Fruit fly (Drosophila melanogaster) whole organism, embryonic: ENCODE data around the gene CG32590.

Experiments used
- Asciz ChIP-seq: fragments of 200-800 bp; sonication (Bioruptor generic); optimal IDR thresholded peaks from 2 replicates; lab custom pipeline; 2017; ENCODE audit warnings: missing biosample characterization, mild to moderate bottlenecking, missing genetic modification characterization, missing genetic modification reagents
- Bteb2 ChIP-seq: fragments of 200-800 bp; sonication (Bioruptor generic); optimal IDR thresholded peaks from 2 replicates; lab custom pipeline; 2016; ENCODE audit warnings: missing biosample characterization, missing genetic modification characterization
- CG10959 ChIP-seq: fragments of 200-800 bp; sonication (Bioruptor generic); IDR thresholded peaks from 2 replicates; pipeline ENCODE4 v1.3.6; 2022; ENCODE audit warnings: missing biosample characterization, missing genetic modification characterization
- CG11504 ChIP-seq: fragments of 200-800 bp; sonication (Bioruptor generic); optimal IDR thresholded peaks from 3 replicates; lab custom pipeline; 2019; ENCODE audit warnings: missing biosample characterization, mild to moderate bottlenecking, missing genetic modification characterization, moderate library complexity
- CG11560 ChIP-seq: fragments of 200-800 bp; sonication (Bioruptor generic); IDR thresholded peaks from 3 replicates; pipeline ENCODE4 v1.3.6; 2022; ENCODE audit warnings: missing biosample characterization, missing genetic modification characterization
- CG12391 ChIP-seq: fragments of 200-800 bp; sonication (Bioruptor generic); optimal IDR thresholded peaks from 3 replicates; lab custom pipeline; 2018; ENCODE audit warnings: missing biosample characterization, mild to moderate bottlenecking, missing genetic modification characterization, moderate library complexity
- CG15696 ChIP-seq: fragments of 200-800 bp; sonication (Bioruptor generic); optimal IDR thresholded peaks from 2 replicates; lab custom pipeline; 2019; ENCODE audit warnings: missing biosample characterization, mild to moderate bottlenecking, missing genetic modification characterization, moderate library complexity
- CG16813 ChIP-seq: fragments of 200-800 bp; sonication (Bioruptor generic); IDR thresholded peaks from 3 replicates; pipeline ENCODE4 v1.3.6; 2022; ENCODE audit warnings: missing biosample characterization, missing genetic modification characterization; ENCODE audit not compliant: partially characterized antibody
- CG31365 ChIP-seq: fragments of 200-800 bp; sonication (Bioruptor generic); optimal IDR thresholded peaks from 2 replicates; lab custom pipeline; 2018; ENCODE audit warnings: missing biosample characterization, mild to moderate bottlenecking, missing genetic modification characterization
- CG34376 ChIP-seq: fragments of 200-800 bp; sonication (Bioruptor generic); optimal IDR thresholded peaks from 2 replicates; lab custom pipeline; 2018; ENCODE audit warnings: missing biosample characterization, mild to moderate bottlenecking, missing genetic modification characterization
- CG8359 ChIP-seq: fragments of 200-800 bp; sonication (Bioruptor generic); optimal IDR thresholded peaks from 2 replicates; lab custom pipeline; 2017; ENCODE audit warnings: missing biosample characterization, mild to moderate bottlenecking, missing genetic modification characterization, borderline replicate concordance
- Camta ChIP-seq: fragments of 200-800 bp; sonication (Bioruptor generic); optimal IDR thresholded peaks from 2 replicates; lab custom pipeline; 2016; ENCODE audit warnings: missing biosample characterization, missing genetic modification characterization
- CrebB ChIP-seq: fragments of 200-800 bp; sonication (Bioruptor generic); optimal IDR thresholded peaks from 3 replicates; lab custom pipeline; 2018; ENCODE audit warnings: missing biosample characterization, mild to moderate bottlenecking, missing genetic modification characterization
- D ChIP-seq, 2 experiments: fragments of 200-800 bp in 1 of 2; fragments of >200 bp in 1 of 2; sonication (Bioruptor generic) in 1 of 2; optimal IDR thresholded peaks; 2 replicates in 1 of 2; 3 replicates in 1 of 2; lab custom pipeline; 2017; ENCODE audit warnings: mild to moderate bottlenecking in 1 of 2, missing biosample characterization in 1 of 2, missing genetic modification characterization in 1 of 2, missing genetic modification reagents in 1 of 2
- D19A ChIP-seq: fragments of 200-800 bp; optimal IDR thresholded peaks from 3 replicates; lab custom pipeline; 2019; ENCODE audit warnings: missing biosample characterization, mild to moderate bottlenecking, missing genetic modification characterization, moderate library complexity
- Dip3 ChIP-seq: fragments of 200-800 bp; sonication (Bioruptor generic); optimal IDR thresholded peaks from 3 replicates; lab custom pipeline; 2016; ENCODE audit warnings: missing biosample characterization, missing genetic modification characterization
- Dref ChIP-seq: fragments of 200-800 bp; sonication (Bioruptor generic); IDR thresholded peaks from 2 replicates; pipeline ENCODE4 v1.3.6; 2022; ENCODE audit warnings: missing biosample characterization, missing genetic modification characterization
- HmgD ChIP-seq: fragments of 200-800 bp; sonication (Bioruptor generic); optimal IDR thresholded peaks from 3 replicates; lab custom pipeline; 2016; ENCODE audit warnings: missing biosample characterization, missing genetic modification characterization
- Hmr ChIP-seq: fragments of 200-800 bp; sonication (Bioruptor generic); optimal IDR thresholded peaks from 3 replicates; lab custom pipeline; 2017; ENCODE audit warnings: mild to moderate bottlenecking, missing biosample characterization, missing genetic modification reagents, missing genetic modification characterization
- Hr78 ChIP-seq, 2 experiments: fragments of 200-800 bp in 1 of 2; fragments of >200 bp in 1 of 2; sonication (Bioruptor generic) in 1 of 2; optimal IDR thresholded peaks; 2 replicates each; lab custom pipeline; 2017 to 2019; ENCODE audit warnings: missing biosample characterization in 2 of 2, missing genetic modification characterization in 2 of 2, mild to moderate bottlenecking in 1 of 2, moderate library complexity in 1 of 2
- Lim3 ChIP-seq: fragments of 200-800 bp; sonication (Bioruptor generic); IDR thresholded peaks from 2 replicates; pipeline ENCODE4 v1.3.6; 2022; ENCODE audit warnings: missing biosample characterization, missing genetic modification characterization
- Lpt ChIP-seq: fragments of >200 bp; optimal IDR thresholded peaks from 2 replicates; lab custom pipeline; 2018; ENCODE audit warnings: missing biosample characterization, missing genetic modification characterization
- Mad ChIP-seq: fragments of 200-800 bp; sonication (Bioruptor generic); optimal IDR thresholded peaks from 2 replicates; lab custom pipeline; 2016; ENCODE audit warnings: missing biosample characterization, missing genetic modification characterization
- Myb ChIP-seq: fragments of 200-800 bp; sonication (Bioruptor generic); optimal IDR thresholded peaks from 2 replicates; lab custom pipeline; 2016; ENCODE audit warnings: missing biosample characterization, missing genetic modification characterization
- Ravus ChIP-seq: fragments of 200-800 bp; sonication (Bioruptor generic); IDR thresholded peaks from 2 replicates; pipeline ENCODE4 v1.3.6; 2022; ENCODE audit warnings: missing biosample characterization, missing genetic modification characterization
- Scr ChIP-seq: fragments of 200-800 bp; sonication (Bioruptor generic); IDR thresholded peaks from 2 replicates; pipeline ENCODE4 v1.3.6; 2022; ENCODE audit warnings: missing biosample characterization, missing genetic modification characterization; ENCODE audit not compliant: partially characterized antibody
- Six4 ChIP-seq: fragments of 200-800 bp; sonication (Bioruptor generic); optimal IDR thresholded peaks from 2 replicates; lab custom pipeline; 2016; ENCODE audit warnings: missing biosample characterization, missing genetic modification characterization
- Sox100B ChIP-seq: fragments of 200-800 bp; sonication (Bioruptor generic); optimal IDR thresholded peaks from 3 replicates; lab custom pipeline; 2018; ENCODE audit warnings: missing biosample characterization, mild to moderate bottlenecking, missing genetic modification characterization
- Trl ChIP-seq, 3 experiments: fragments of >200 bp in 2 of 3; fragments of 200-800 bp in 1 of 3; sonication (Bioruptor generic) in 1 of 3; optimal IDR thresholded peaks; 2 replicates in 1 of 3; 3 replicates in 2 of 3; lab custom pipeline; 2016 to 2017; ENCODE audit warnings: missing biosample characterization in 1 of 3, missing genetic modification characterization in 1 of 3
- Vsx1 ChIP-seq: fragments of 200-800 bp; sonication (Bioruptor generic); optimal IDR thresholded peaks from 2 replicates; lab custom pipeline; 2017; ENCODE audit warnings: missing biosample characterization, mild to moderate bottlenecking, missing genetic modification characterization, missing genetic modification reagents
- btn ChIP-seq: fragments of 200-800 bp; sonication (Bioruptor generic); optimal IDR thresholded peaks from 2 replicates; lab custom pipeline; 2016; ENCODE audit warnings: missing biosample characterization, missing genetic modification characterization
- cato ChIP-seq: fragments of 200-800 bp; sonication (Bioruptor generic); optimal IDR thresholded peaks from 2 replicates; lab custom pipeline; 2016; ENCODE audit warnings: missing biosample characterization, missing genetic modification characterization, borderline replicate concordance
- caup ChIP-seq: fragments of 200-800 bp; sonication (Bioruptor generic); optimal IDR thresholded peaks from 3 replicates; lab custom pipeline; 2017; ENCODE audit warnings: missing biosample characterization, mild to moderate bottlenecking, missing genetic modification characterization, moderate library complexity; ENCODE audit not compliant: severe bottlenecking
- crc ChIP-seq: fragments of 200-800 bp; sonication (Bioruptor generic); optimal IDR thresholded peaks from 2 replicates; lab custom pipeline; 2016; ENCODE audit warnings: missing biosample characterization, missing genetic modification characterization
- exex ChIP-seq: fragments of 200-800 bp; sonication (Bioruptor generic); optimal IDR thresholded peaks from 4 replicates; lab custom pipeline; 2018; ENCODE audit warnings: missing biosample characterization, mild to moderate bottlenecking, missing genetic modification characterization, moderate library complexity
- gem ChIP-seq: fragments of 200-800 bp; sonication (Bioruptor generic); optimal IDR thresholded peaks from 2 replicates; lab custom pipeline; 2019; ENCODE audit warnings: missing biosample characterization, mild to moderate bottlenecking, missing genetic modification characterization, moderate library complexity
- hth ChIP-seq: fragments of >200 bp; optimal IDR thresholded peaks from 2 replicates; lab custom pipeline; 2017; ENCODE audit warnings: inconsistent platforms
- lmd ChIP-seq: fragments of 200-800 bp; sonication (Bioruptor generic); IDR thresholded peaks from 2 replicates; pipeline ENCODE4 v1.3.6; 2022; ENCODE audit warnings: missing biosample characterization, missing genetic modification characterization
- nerfin-2 ChIP-seq: fragments of 200-800 bp; sonication (Bioruptor generic); IDR thresholded peaks from 2 replicates; pipeline ENCODE4 v1.3.6; 2022; ENCODE audit warnings: missing biosample characterization, missing genetic modification characterization; ENCODE audit not compliant: partially characterized antibody
- pfk ChIP-seq: fragments of 200-800 bp; sonication (Bioruptor generic); optimal IDR thresholded peaks from 2 replicates; lab custom pipeline; 2018; ENCODE audit warnings: missing biosample characterization, mild to moderate bottlenecking, missing genetic modification characterization, moderate library complexity
- pzg ChIP-seq: fragments of 200-800 bp; sonication (Bioruptor generic); optimal IDR thresholded peaks from 3 replicates; lab custom pipeline; 2018; ENCODE audit warnings: missing biosample characterization, mild to moderate bottlenecking, missing genetic modification characterization, moderate library complexity
- rib ChIP-seq: fragments of 200-800 bp; sonication (Bioruptor generic); IDR thresholded peaks from 2 replicates; pipeline ENCODE4 v1.3.6; 2022; ENCODE audit warnings: missing biosample characterization, missing genetic modification characterization
- salm ChIP-seq: fragments of 200-800 bp; sonication (Bioruptor generic); optimal IDR thresholded peaks from 2 replicates; lab custom pipeline; 2018; ENCODE audit warnings: missing biosample characterization, mild to moderate bottlenecking, missing genetic modification characterization
- sisA ChIP-seq: fragments of 200-800 bp; sonication (Bioruptor generic); IDR thresholded peaks from 2 replicates; pipeline ENCODE4 v1.3.6; 2022; ENCODE audit warnings: missing biosample characterization, missing genetic modification characterization
- slou ChIP-seq: fragments of 200-800 bp; sonication (Bioruptor generic); optimal IDR thresholded peaks from 3 replicates; lab custom pipeline; 2016; ENCODE audit warnings: missing biosample characterization, missing genetic modification characterization
- tgo ChIP-seq: fragments of 200-800 bp; sonication (Bioruptor generic); IDR thresholded peaks from 3 replicates; pipeline ENCODE4 v1.3.6; 2022; ENCODE audit warnings: missing biosample characterization, missing genetic modification characterization
- tin ChIP-seq: fragments of 200-800 bp; sonication (Bioruptor generic); optimal IDR thresholded peaks from 3 replicates; lab custom pipeline; 2016; ENCODE audit warnings: missing biosample characterization, missing genetic modification characterization
- tup ChIP-seq: fragments of 200-800 bp; sonication (Bioruptor generic); optimal IDR thresholded peaks from 2 replicates; lab custom pipeline; 2016; ENCODE audit warnings: missing biosample characterization, mild to moderate bottlenecking, missing genetic modification characterization, moderate library complexity

CG32590 gene

DNA sequence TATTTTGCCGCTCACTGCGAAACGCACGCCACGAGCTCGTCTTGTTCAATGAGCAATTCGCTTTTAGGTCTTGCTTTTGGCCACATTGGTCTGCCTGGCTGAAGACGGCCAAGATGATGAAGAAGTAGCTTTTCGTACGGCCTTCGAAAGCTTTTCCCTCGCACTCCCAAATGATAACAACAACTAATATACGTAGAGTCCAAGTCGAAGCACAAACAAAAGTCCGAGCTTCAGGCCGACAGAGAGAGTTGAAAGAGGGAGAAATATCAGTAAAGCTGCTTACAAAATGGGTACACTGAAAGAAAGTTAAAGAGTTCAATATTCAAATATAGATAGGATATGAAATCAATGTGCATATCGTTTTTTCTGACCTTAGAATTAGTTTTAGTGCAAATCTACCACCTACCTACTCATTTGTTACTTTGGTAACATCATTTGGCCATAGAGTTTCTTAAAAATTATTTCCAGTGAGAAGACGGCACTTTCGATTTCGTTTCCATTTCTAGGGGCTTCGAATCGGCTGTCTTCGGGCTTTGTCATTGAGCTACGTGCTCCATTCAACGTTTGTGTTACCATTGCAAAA lies 43.7 kb upstream of the CG32590 start, which contains the start of the genes CG45064 and CG45065 (continued):
- TF ChIP-seq nerfin-2 (GFP tag; lab: Robert Waterston, UW) = no peak
- TF ChIP-seq rib = no peak
- no peak for TF ChIP-seq pzg (GFP tag; lab: Kevin White, UChicago)
- TF ChIP-seq lmd (GFP tag; lab: Robert Waterston, UW) = peak; percentile 81
- TF ChIP-seq caup (GFP tag; lab: Kevin White, UChicago) = peak; percentile 61
- TF ChIP-seq Bteb2 (GFP tag; lab: Kevin White, UChicago) = peak; percentile 65
- TF ChIP-seq Asciz (GFP tag; lab: Kevin White, UChicago) = peak; percentile 93
- peak; percentile 89 for TF ChIP-seq CG12391 (tag; lab: Kevin White, UChicago)
- peak; percentile 76 for TF ChIP-seq cato
- TF ChIP-seq Hr78 (GFP tag; optimal IDR thresholded peaks at IDR 0.05; lab: Kevin White, UChicago) = peak in 1 of 2 experiments; percentile 77
- no peak for TF ChIP-seq CG16813 (GFP tag; lab: Robert Waterston, UW)
- no peak for TF ChIP-seq Scr
- no peak for TF ChIP-seq CG34376 (GFP tag; lab: Kevin White, UChicago)
- peak; percentile 11 for TF ChIP-seq slou
- peak; percentile 66 for TF ChIP-seq tgo (GFP tag; lab: Robert Waterston, UW)
- no peak for TF ChIP-seq hth
- peak; percentile 73 for TF ChIP-seq btn (GFP tag; lab: Kevin White, UChicago)
- peak; percentile 53 for TF ChIP-seq CG31365 (tag; lab: Kevin White, UChicago)
- peak; percentile 45 for TF ChIP-seq CG8359
- peak; percentile 11 for TF ChIP-seq exex (tag; lab: Kevin White, UChicago)
- TF ChIP-seq Myb (GFP tag; lab: Kevin White, UChicago) = peak; percentile 63
- TF ChIP-seq Hmr = peak; percentile 65
- no peak for TF ChIP-seq CG15696
- peak; percentile 8 for TF ChIP-seq Mad
- TF ChIP-seq Sox100B (GFP tag; lab: Kevin White, UChicago) = peak; percentile 86
- peak; percentile 72 for TF ChIP-seq crc
- TF ChIP-seq Dref (GFP tag; lab: Robert Waterston, UW) = no peak
- peak; percentile 53 for TF ChIP-seq CrebB (tag; lab: Kevin White, UChicago)
- TF ChIP-seq D (optimal IDR thresholded peaks at IDR 0.05; lab: Kevin White, UChicago) = no peak
- TF ChIP-seq D (GFP tag; optimal IDR thresholded peaks at IDR 0.05; lab: Kevin White, UChicago) = peak; percentile 83
- peak; percentile 91 for TF ChIP-seq gem
- peak; percentile 81 for TF ChIP-seq D19A
- TF ChIP-seq Camta = peak; percentile 83
- TF ChIP-seq HmgD (GFP tag; lab: Kevin White, UChicago) = no peak
- TF ChIP-seq Trl (optimal IDR thresholded peaks at IDR 0.05; lab: Kevin White, UChicago) = no peak
- peak; percentile 79 for TF ChIP-seq Trl (GFP tag; optimal IDR thresholded peaks at IDR 0.05; lab: Kevin White, UChicago)
- TF ChIP-seq Six4 (GFP tag; lab: Kevin White, UChicago) = peak; percentile 74
- peak; percentile 75 for TF ChIP-seq tin (GFP tag; lab: Kevin White, UChicago)
- peak; percentile 81 for TF ChIP-seq Dip3 (GFP tag; lab: Kevin White, UChicago)
- TF ChIP-seq Vsx1 (GFP tag; lab: Kevin White, UChicago) = peak; percentile 50
- TF ChIP-seq CG10959 = no peak
- no peak for TF ChIP-seq Lpt (GFP tag; lab: Kevin White, UChicago)
- peak; percentile 55; the same call in 2 of the 3 replicates for TF ChIP-seq CG11560
- no peak; the same call in 1 of the 2 replicates for TF ChIP-seq Ravus (GFP tag; lab: Robert Waterston, UW)
- TF ChIP-seq CG11504 (tag; lab: Kevin White, UChicago) = peak; percentile 92
- TF ChIP-seq salm (tag; lab: Kevin White, UChicago) = peak; percentile 79
- peak; percentile 68 for TF ChIP-seq Lim3 (GFP tag; lab: Robert Waterston, UW)
- TF ChIP-seq tup (GFP tag; lab: Kevin White, UChicago) = peak; percentile 27
- no peak for TF ChIP-seq pfk (GFP tag; lab: Kevin White, UChicago)
- peak; percentile 91 for TF ChIP-seq sisA
